Fruit fly (Drosophila melanogaster) Kc167 (cell line): ENCODE results near the gene CycT.

Experiments used
- Myc ChIP-seq: fragments of >200 bp; optimal IDR thresholded peaks from 2 replicates; lab custom pipeline; 2017; ENCODE audit warnings: missing external identifiers
- Sin3A ChIP-seq: fragments of >200 bp; optimal IDR thresholded peaks from 2 replicates; lab custom pipeline; 2018; ENCODE audit warnings: missing external identifiers
- h ChIP-seq: fragments of >200 bp; optimal IDR thresholded peaks from 3 replicates; lab custom pipeline; 2018; ENCODE audit warnings: missing external identifiers
- insv ChIP-seq: fragments of >200 bp; optimal IDR thresholded peaks from 3 replicates; lab custom pipeline; 2018; ENCODE audit warnings: missing external identifiers
- psq ChIP-seq: fragments of >200 bp; optimal IDR thresholded peaks from 2 replicates; lab custom pipeline; 2017; ENCODE audit warnings: missing external identifiers
- ttk ChIP-seq: sonication (Bioruptor generic); optimal IDR thresholded peaks from 2 replicates; lab custom pipeline; 2017; ENCODE audit warnings: missing external identifiers

CycT gene

DNA sequence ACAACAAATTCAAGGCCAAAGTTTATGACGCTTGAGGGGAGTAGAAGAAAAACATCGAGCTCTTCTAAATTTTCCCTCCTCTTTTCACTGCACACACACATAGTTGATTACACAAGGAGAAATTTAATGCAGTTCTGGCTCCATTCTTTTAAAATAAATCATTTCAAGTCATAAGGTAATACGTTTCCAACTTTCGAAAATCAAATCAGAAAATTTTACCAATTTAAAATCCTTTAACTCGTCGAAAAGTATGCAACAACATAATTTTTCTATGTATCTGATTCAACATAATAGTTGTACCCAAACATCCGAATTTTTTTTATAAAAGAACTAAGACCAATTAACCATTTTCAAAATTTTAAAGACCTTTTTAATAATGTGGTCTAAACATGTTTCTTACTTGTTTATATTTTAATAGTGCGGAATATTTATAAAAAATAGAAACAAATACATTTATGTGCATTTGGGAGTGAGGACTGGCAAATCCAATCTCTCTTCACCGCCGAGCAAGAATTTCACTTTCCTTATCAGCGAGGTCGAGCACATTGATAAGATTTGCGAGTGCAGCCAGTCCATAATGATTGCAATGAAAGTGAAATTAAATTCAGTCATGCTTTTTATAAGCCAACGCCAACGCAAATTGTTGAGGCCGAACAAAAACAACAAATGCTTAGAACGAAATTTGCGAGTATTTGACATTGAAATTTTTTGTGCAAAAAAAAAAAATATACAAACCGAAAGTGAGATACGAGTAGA, 51.4 kb downstream of the CycT start:
- TF ChIP-seq insv (no peak), Sin3A (lab: Kevin White, UChicago) (no peak), Myc (no peak), ttk (lab: Kevin White, UChicago) (no peak), h (lab: Kevin White, UChicago) (no peak), psq (lab: Kevin White, UChicago) (no peak)

DNA sequence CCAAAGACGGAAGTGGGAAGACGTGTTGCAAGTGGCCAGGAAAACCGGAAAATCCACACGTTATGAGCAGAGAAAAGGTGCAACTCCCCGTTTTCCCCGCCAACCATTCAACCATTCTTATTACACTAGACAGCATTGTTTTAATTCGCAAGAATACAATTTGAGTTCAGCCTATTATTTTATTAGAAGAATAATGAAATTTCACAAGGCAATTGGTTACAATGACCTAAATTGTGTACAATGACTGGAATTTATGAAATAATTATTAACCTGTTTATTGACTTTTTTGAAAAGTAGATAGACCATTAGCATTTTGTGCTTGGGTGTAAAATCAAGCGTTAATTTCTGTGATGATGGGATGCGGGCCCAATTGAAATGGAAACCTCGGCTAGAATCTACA, 53.0 kb downstream of the CycT start:
- TF ChIP-seq psq (lab: Kevin White, UChicago) (no peak), Myc (no peak), ttk (lab: Kevin White, UChicago) (no peak), insv (no peak), h (lab: Kevin White, UChicago) (no peak), Sin3A (lab: Kevin White, UChicago) (no peak)

dm6 chr3L:17502235-17502634, 55.4 kb downstream of the CycT start:
- TF ChIP-seq ttk (lab: Kevin White, UChicago) (no peak), insv (no peak), Myc (no peak), psq (lab: Kevin White, UChicago) (no peak), h (lab: Kevin White, UChicago) (no peak), Sin3A (lab: Kevin White, UChicago) (no peak)
